Worm (Caenorhabditis elegans): Measurements from ENCODE around the gene nlp-43.

- no peak for TF ChIP-seq pag-3 (tag; optimal IDR thresholded peaks at IDR 0.05; ENCODE audit: borderline replicate concordance, insufficient read depth)
- no peak for TF ChIP-seq lin-15B (tag; optimal IDR thresholded peaks at IDR 0.05)
- TF ChIP-seq isw-1 (GFP tag; IDR thresholded peaks at IDR 0.05), result no peak
- TF ChIP-seq lir-3 (tag; optimal IDR thresholded peaks at IDR 0.05; ENCODE audit: poor library complexity), result no peak
- no peak for TF ChIP-seq mep-1 (tag; optimal IDR thresholded peaks at IDR 0.05)
- no peak for TF ChIP-seq swsn-7 (tag; optimal IDR thresholded peaks at IDR 0.05)
- no peak for TF ChIP-seq ama-1 (optimal IDR thresholded peaks at IDR 0.05)
- TF ChIP-seq sox-4 (tag; optimal IDR thresholded peaks at IDR 0.05), result no peak
Measured at ce11 chrIII:5061798-5062197, 19.6 kb downstream of the nlp-43 start, which contains the start of gene C45G9.10.
